Fruit fly (Drosophila melanogaster) whole organism, embryonic: ENCODE results near the gene tj.

Experiments used
- Antp ChIP-seq: fragments of 200-800 bp; sonication (Bioruptor generic); optimal IDR thresholded peaks from 3 replicates; lab custom pipeline; 2016; ENCODE audit warnings: missing biosample characterization, missing genetic modification characterization
- Blimp-1 ChIP-seq: fragments of 200-800 bp; sonication (Bioruptor generic); optimal IDR thresholded peaks from 3 replicates; lab custom pipeline; 2018; ENCODE audit warnings: missing biosample characterization, missing genetic modification characterization, mild to moderate bottlenecking, moderate library complexity, missing genetic modification reagents
- CG10431 ChIP-seq: fragments of 200-800 bp; sonication (Bioruptor generic); optimal IDR thresholded peaks from 3 replicates; lab custom pipeline; 2018; ENCODE audit warnings: missing biosample characterization, mild to moderate bottlenecking, missing genetic modification characterization
- CG11723 ChIP-seq: fragments of 200-800 bp; sonication (Bioruptor generic); optimal IDR thresholded peaks from 2 replicates; lab custom pipeline; 2017; ENCODE audit warnings: missing biosample characterization, mild to moderate bottlenecking, missing genetic modification characterization
- CG12299 ChIP-seq: fragments of 200-800 bp; sonication (Bioruptor generic); optimal IDR thresholded peaks from 2 replicates; lab custom pipeline; 2018; ENCODE audit warnings: missing biosample characterization, mild to moderate bottlenecking, missing genetic modification characterization
- CG12391 ChIP-seq: fragments of 200-800 bp; sonication (Bioruptor generic); optimal IDR thresholded peaks from 3 replicates; lab custom pipeline; 2018; ENCODE audit warnings: missing biosample characterization, mild to moderate bottlenecking, missing genetic modification characterization, moderate library complexity
- CG12659 ChIP-seq: fragments of 200-800 bp; sonication (Bioruptor generic); optimal IDR thresholded peaks from 3 replicates; lab custom pipeline; 2017; ENCODE audit warnings: mild to moderate bottlenecking, missing biosample characterization, missing genetic modification reagents, missing genetic modification characterization
- CG14710 ChIP-seq: fragments of 200-800 bp; sonication (Bioruptor generic); optimal IDR thresholded peaks from 3 replicates; lab custom pipeline; 2019; ENCODE audit warnings: missing biosample characterization, mild to moderate bottlenecking, missing genetic modification characterization, moderate library complexity
- CG15269 ChIP-seq: fragments of 200-800 bp; sonication (Bioruptor generic); optimal IDR thresholded peaks from 2 replicates; lab custom pipeline; 2018; ENCODE audit warnings: missing biosample characterization, mild to moderate bottlenecking, missing genetic modification characterization, moderate library complexity
- CG1529 ChIP-seq: fragments of 200-800 bp; sonication (Bioruptor generic); optimal IDR thresholded peaks from 3 replicates; lab custom pipeline; 2018; ENCODE audit warnings: missing biosample characterization, missing genetic modification characterization
- CG16815 ChIP-seq: fragments of 200-800 bp; sonication (Bioruptor generic); optimal IDR thresholded peaks from 3 replicates; lab custom pipeline; 2017; ENCODE audit warnings: missing biosample characterization, mild to moderate bottlenecking, missing genetic modification characterization
- CG17912 ChIP-seq: fragments of 200-800 bp; sonication (Bioruptor generic); optimal IDR thresholded peaks from 2 replicates; lab custom pipeline; 2018; ENCODE audit warnings: missing biosample characterization, mild to moderate bottlenecking, missing genetic modification characterization
- CG18599 ChIP-seq: fragments of 200-800 bp; sonication (Bioruptor generic); optimal IDR thresholded peaks from 3 replicates; lab custom pipeline; 2017; ENCODE audit warnings: missing biosample characterization, missing genetic modification characterization, mild to moderate bottlenecking, moderate library complexity, missing genetic modification reagents
- CG2199 ChIP-seq: fragments of 200-800 bp; sonication (Bioruptor generic); IDR thresholded peaks from 3 replicates; pipeline ENCODE4 v1.3.6; 2022; ENCODE audit warnings: missing biosample characterization, missing genetic modification characterization
- CG34376 ChIP-seq: fragments of 200-800 bp; sonication (Bioruptor generic); optimal IDR thresholded peaks from 2 replicates; lab custom pipeline; 2018; ENCODE audit warnings: missing biosample characterization, mild to moderate bottlenecking, missing genetic modification characterization
- CG43689 ChIP-seq: fragments of 200-800 bp; sonication (Bioruptor generic); IDR thresholded peaks from 2 replicates; pipeline ENCODE4 v1.3.6; 2022; ENCODE audit warnings: missing biosample characterization, missing genetic modification characterization
- CG4404 ChIP-seq: fragments of 200-800 bp; sonication (Bioruptor generic); IDR thresholded peaks from 2 replicates; pipeline ENCODE4 v1.3.6; 2022; ENCODE audit warnings: missing biosample characterization, missing genetic modification characterization
- CG4617 ChIP-seq: fragments of 200-800 bp; sonication (Bioruptor generic); optimal IDR thresholded peaks from 3 replicates; lab custom pipeline; 2016; ENCODE audit warnings: missing biosample characterization, missing genetic modification characterization, borderline replicate concordance
- CG6791 ChIP-seq: fragments of 200-800 bp; sonication (Bioruptor generic); IDR thresholded peaks from 3 replicates; pipeline ENCODE4 v1.3.6; 2022; ENCODE audit warnings: missing biosample characterization, missing genetic modification characterization; ENCODE audit not compliant: partially characterized antibody
- CG7786 ChIP-seq: fragments of 200-800 bp; sonication (Bioruptor generic); optimal IDR thresholded peaks from 2 replicates; lab custom pipeline; 2016; ENCODE audit warnings: missing biosample characterization, missing genetic modification characterization
- CG7839 ChIP-seq: fragments of 200-800 bp; sonication (Bioruptor generic); optimal IDR thresholded peaks from 3 replicates; lab custom pipeline; 2018; ENCODE audit warnings: missing biosample characterization, mild to moderate bottlenecking, missing genetic modification characterization, moderate library complexity
- CG9817 ChIP-seq: fragments of 200-800 bp; sonication (Bioruptor generic); optimal IDR thresholded peaks from 2 replicates; lab custom pipeline; 2018; ENCODE audit warnings: missing biosample characterization, mild to moderate bottlenecking, missing genetic modification characterization, moderate library complexity
- Dfd ChIP-seq, 2 experiments: fragments of >200 bp; optimal IDR thresholded peaks; 2 replicates each; lab custom pipeline; 2017; ENCODE audit warnings: missing biosample characterization in 2 of 2, missing genetic modification characterization in 2 of 2
- Elba2 ChIP-seq: fragments of 200-800 bp; sonication (Bioruptor generic); optimal IDR thresholded peaks from 3 replicates; lab custom pipeline; 2016; ENCODE audit warnings: missing biosample characterization, missing genetic modification characterization
- HLH3B ChIP-seq: fragments of 200-800 bp; sonication (Bioruptor generic); IDR thresholded peaks from 2 replicates; pipeline ENCODE4 v1.3.6; 2022; ENCODE audit warnings: missing biosample characterization, missing genetic modification characterization
- HLH54F ChIP-seq: fragments of 200-800 bp; sonication (Bioruptor generic); optimal IDR thresholded peaks from 3 replicates; lab custom pipeline; 2016; ENCODE audit warnings: missing biosample characterization, missing genetic modification characterization
- Hr78 ChIP-seq, 2 experiments: fragments of 200-800 bp in 1 of 2; fragments of >200 bp in 1 of 2; sonication (Bioruptor generic) in 1 of 2; optimal IDR thresholded peaks; 2 replicates each; lab custom pipeline; 2017 to 2019; ENCODE audit warnings: missing biosample characterization in 2 of 2, missing genetic modification characterization in 2 of 2, mild to moderate bottlenecking in 1 of 2, moderate library complexity in 1 of 2
- Meics ChIP-seq: fragments of 200-800 bp; sonication (Bioruptor generic); optimal IDR thresholded peaks from 2 replicates; lab custom pipeline; 2017; ENCODE audit warnings: missing biosample characterization, mild to moderate bottlenecking, missing genetic modification characterization
- Mes4 ChIP-seq: fragments of 200-800 bp; sonication (Bioruptor generic); optimal IDR thresholded peaks from 2 replicates; lab custom pipeline; 2016; ENCODE audit warnings: missing biosample characterization, missing genetic modification characterization
- Pdp1 ChIP-seq, 2 experiments: fragments of 200-800 bp; sonication (Bioruptor generic); optimal IDR thresholded peaks; 3 replicates each; lab custom pipeline; 2016; ENCODE audit warnings: missing biosample characterization in 2 of 2, missing genetic modification characterization in 2 of 2, mild to moderate bottlenecking in 1 of 2, moderate library complexity in 1 of 2
- Poxn ChIP-seq: fragments of 200-800 bp; sonication (Bioruptor generic); IDR thresholded peaks from 2 replicates; pipeline ENCODE4 v1.3.6; 2022; ENCODE audit warnings: missing biosample characterization, missing genetic modification characterization
- Sox100B ChIP-seq: fragments of 200-800 bp; sonication (Bioruptor generic); optimal IDR thresholded peaks from 3 replicates; lab custom pipeline; 2018; ENCODE audit warnings: missing biosample characterization, mild to moderate bottlenecking, missing genetic modification characterization
- bab2 ChIP-seq: fragments of 200-800 bp; sonication (Bioruptor generic); optimal IDR thresholded peaks from 2 replicates; lab custom pipeline; 2016; ENCODE audit warnings: missing biosample characterization, missing genetic modification characterization
- bcd ChIP-seq: fragments of 200-800 bp; sonication (Bioruptor generic); optimal IDR thresholded peaks from 2 replicates; lab custom pipeline; 2017; ENCODE audit warnings: missing biosample characterization, mild to moderate bottlenecking, missing genetic modification characterization
- cg ChIP-seq: fragments of 200-800 bp; sonication (Bioruptor generic); optimal IDR thresholded peaks from 3 replicates; lab custom pipeline; 2019; ENCODE audit warnings: missing biosample characterization, mild to moderate bottlenecking, missing genetic modification characterization, moderate library complexity
- chm ChIP-seq: fragments of 200-800 bp; sonication (Bioruptor generic); IDR thresholded peaks from 2 replicates; pipeline ENCODE4 v1.3.6; 2022; ENCODE audit warnings: missing biosample characterization, missing genetic modification characterization
- ci ChIP-seq: fragments of 200-800 bp; sonication (Bioruptor generic); IDR thresholded peaks from 3 replicates; pipeline ENCODE4 v1.3.6; 2022; ENCODE audit warnings: missing biosample characterization, missing genetic modification characterization
- en ChIP-seq: fragments of 200-800 bp; sonication (Bioruptor generic); optimal IDR thresholded peaks from 2 replicates; lab custom pipeline; 2016; ENCODE audit warnings: missing biosample characterization, missing genetic modification characterization
- gfzf ChIP-seq: fragments of 200-800 bp; sonication (Bioruptor generic); optimal IDR thresholded peaks from 2 replicates; lab custom pipeline; 2016; ENCODE audit warnings: missing biosample characterization, mild to moderate bottlenecking, missing genetic modification characterization, moderate library complexity
- ham ChIP-seq: fragments of 200-800 bp; sonication (Bioruptor generic); IDR thresholded peaks from 2 replicates; pipeline ENCODE4 v1.3.6; 2022; ENCODE audit warnings: missing biosample characterization, missing genetic modification characterization
- jing ChIP-seq: fragments of 200-800 bp; sonication (Bioruptor generic); optimal IDR thresholded peaks from 2 replicates; lab custom pipeline; 2018; ENCODE audit warnings: missing biosample characterization, mild to moderate bottlenecking, missing genetic modification characterization
- nom ChIP-seq: fragments of 200-800 bp; sonication (Bioruptor generic); optimal IDR thresholded peaks from 2 replicates; lab custom pipeline; 2017; ENCODE audit warnings: missing biosample characterization, missing genetic modification characterization, mild to moderate bottlenecking, moderate library complexity, missing genetic modification reagents
- pan ChIP-seq, 4 experiments: fragments of >200 bp in 3 of 4; fragments of 200-800 bp in 1 of 4; sonication (Bioruptor generic) in 1 of 4; optimal IDR thresholded peaks in 3 of 4; IDR thresholded peaks in 1 of 4; 2 replicates each; pipeline versions ENCODE4 v1.3.6 to Lab custom; 2017 to 2022; ENCODE audit warnings: missing biosample characterization in 2 of 4, missing genetic modification characterization in 2 of 4, mixed read lengths in 1 of 4
- pfk ChIP-seq: fragments of 200-800 bp; sonication (Bioruptor generic); optimal IDR thresholded peaks from 2 replicates; lab custom pipeline; 2018; ENCODE audit warnings: missing biosample characterization, mild to moderate bottlenecking, missing genetic modification characterization, moderate library complexity
- seq ChIP-seq: fragments of 200-800 bp; sonication (Bioruptor generic); IDR thresholded peaks from 2 replicates; pipeline ENCODE4 v1.3.6; 2022; ENCODE audit warnings: missing biosample characterization, missing genetic modification characterization
- toy ChIP-seq: fragments of 200-800 bp; sonication (Bioruptor generic); IDR thresholded peaks from 2 replicates; pipeline ENCODE4 v1.3.6; 2022; ENCODE audit warnings: missing biosample characterization, missing genetic modification characterization
- trem ChIP-seq: fragments of 200-800 bp; optimal IDR thresholded peaks from 3 replicates; lab custom pipeline; 2019; ENCODE audit warnings: missing biosample characterization, mild to moderate bottlenecking, missing genetic modification characterization, moderate library complexity
- unc-4 ChIP-seq: fragments of 200-800 bp; sonication (Bioruptor generic); IDR thresholded peaks from 2 replicates; pipeline ENCODE4 v1.3.6; 2022; ENCODE audit warnings: missing biosample characterization, missing genetic modification characterization; ENCODE audit not compliant: partially characterized antibody
- usp ChIP-seq: fragments of >200 bp; optimal IDR thresholded peaks from 2 replicates; lab custom pipeline; 2017; ENCODE audit warnings: missing biosample characterization, missing genetic modification characterization
- zfh1 ChIP-seq: fragments of 200-800 bp; sonication (Bioruptor generic); IDR thresholded peaks from 3 replicates; pipeline ENCODE4 v1.3.6; 2022; ENCODE audit warnings: missing biosample characterization, missing genetic modification characterization

Gene tj

DNA sequence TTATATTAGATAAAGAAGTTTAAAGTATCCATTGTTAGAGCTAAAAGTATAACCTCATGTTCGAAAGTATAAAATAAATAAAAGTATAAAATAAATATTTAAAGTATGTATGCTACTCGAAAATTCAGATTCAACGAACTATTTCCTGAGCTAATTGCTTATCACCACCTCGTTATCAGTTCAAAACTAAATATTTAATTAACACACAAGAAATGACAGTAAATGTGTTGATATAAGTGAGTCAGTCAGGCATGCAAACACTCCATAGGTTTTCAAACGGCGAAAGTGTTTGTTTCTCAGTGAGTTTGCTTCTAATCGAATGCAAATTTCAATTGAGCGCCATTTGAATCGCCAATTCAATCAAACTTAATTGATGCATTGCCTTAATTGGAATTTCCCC is 29.8 kb upstream of the tj start (continued):
- TF ChIP-seq cg (GFP tag; lab: Kevin White, UChicago) (no peak), Hr78 (GFP tag; optimal IDR thresholded peaks at IDR 0.05; lab: Kevin White, UChicago) (peak in 1 of 2 experiments; percentile 42), zfh1 (no peak), jing (GFP tag; lab: Kevin White, UChicago) (no peak), CG16815 (GFP tag; lab: Kevin White, UChicago) (no peak), CG34376 (peak; percentile 4), Dfd (GFP tag; optimal IDR thresholded peaks at IDR 0.05; lab: Kevin White, UChicago) (no peak), seq (GFP tag; lab: Robert Waterston, UW) (no peak), Mes4 (GFP tag; lab: Kevin White, UChicago) (no peak), CG10431 (GFP tag; lab: Kevin White, UChicago) (peak; percentile 78), bab2 (GFP tag; lab: Kevin White, UChicago) (no peak), ham (GFP tag; lab: Robert Waterston, UW) (no peak), Meics (GFP tag; lab: Kevin White, UChicago) (peak; percentile 27), Elba2 (GFP tag; lab: Kevin White, UChicago) (no peak), bcd (no peak), en (GFP tag; lab: Kevin White, UChicago) (no peak), CG6791 (no peak), pfk (peak; percentile 60), CG12659 (GFP tag; lab: Kevin White, UChicago) (peak; percentile 2), CG18599 (peak; percentile 64), unc-4 (GFP tag; lab: Robert Waterston, UW) (no peak), toy (GFP tag; lab: Robert Waterston, UW) (no peak), trem (tag; lab: Kevin White, UChicago) (peak; percentile 53), usp (GFP tag; lab: Kevin White, UChicago) (no peak), CG7786 (GFP tag; lab: Kevin White, UChicago) (no peak), CG9817 (tag; lab: Kevin White, UChicago) (no peak), nom (no peak), HLH54F (GFP tag; lab: Kevin White, UChicago) (no peak), CG17912 (GFP tag; lab: Kevin White, UChicago) (peak; percentile 78), Pdp1 (GFP tag; optimal IDR thresholded peaks at IDR 0.05; lab: Kevin White, UChicago) (peak in 1 of 2 experiments; percentile 23), pan (optimal IDR thresholded peaks at IDR 0.05; lab: Kevin White, UChicago) (no peak), pan (GFP tag; optimal IDR thresholded peaks at IDR 0.05 in 1 of 2, IDR thresholded peaks at IDR 0.05 in 1 of 2) (peak in 1 of 2 experiments; percentile 17), CG2199 (GFP tag; lab: Robert Waterston, UW) (no peak), CG15269 (peak; percentile 15), CG11723 (GFP tag; lab: Kevin White, UChicago) (peak; percentile 28), CG4404 (GFP tag; lab: Robert Waterston, UW) (no peak), CG14710 (tag; lab: Kevin White, UChicago) (peak; percentile 72), CG1529 (GFP tag; lab: Kevin White, UChicago) (peak; percentile 77), chm (no peak), CG12299 (peak; percentile 22), HLH3B (GFP tag; lab: Robert Waterston, UW) (no peak), gfzf (no peak), CG12391 (tag; lab: Kevin White, UChicago) (peak; percentile 48), Antp (no peak), Blimp-1 (GFP tag; lab: Kevin White, UChicago) (peak; percentile 67), CG4617 (GFP tag; lab: Kevin White, UChicago) (no peak), ci (peak; percentile 56; the same call in 1 of the 3 replicates), CG43689 (no peak), Poxn (GFP tag; lab: Robert Waterston, UW) (no peak), Sox100B (GFP tag; lab: Kevin White, UChicago) (peak; percentile 65), CG7839 (tag; lab: Kevin White, UChicago) (peak; percentile 18)
